Worm (Caenorhabditis elegans) whole organism, L4/young adult: Measurements from ENCODE around the gene lin-25.

Source experiments
- W03F9.2 ChIP-seq: fragments of 150-350 bp; optimal IDR thresholded peaks from 2 replicates; lab custom pipeline; 2014; ENCODE audit warnings: missing biosample characterization, missing genetic modification characterization
- him-1 ChIP-seq: sonication (generic microtip); optimal IDR thresholded peaks from 2 replicates; lab custom pipeline; 2016; ENCODE audit warnings: missing genotype, missing genetic modification reagents, missing genetic modification characterization, missing compliant biosample characterization

DNA sequence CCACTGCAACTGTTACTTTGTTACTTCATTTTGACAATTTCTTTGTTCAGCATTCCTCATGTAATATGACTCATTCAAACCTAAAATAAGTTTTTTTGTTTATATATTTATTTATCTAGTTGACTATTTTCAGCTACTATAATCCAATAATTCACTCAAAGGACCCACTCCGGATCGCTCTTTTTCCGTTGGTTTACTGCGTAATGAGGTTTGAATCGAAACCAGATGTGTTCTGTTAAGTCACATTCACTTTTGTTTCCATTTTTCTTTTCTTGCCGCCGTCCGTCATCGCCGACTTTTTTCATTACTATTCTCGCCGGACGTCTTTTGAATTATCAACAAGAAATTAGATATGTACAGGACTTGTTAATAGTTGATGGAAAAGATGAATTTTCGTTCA, 13.7 kb downstream of the lin-25 start:
- TF ChIP-seq W03F9.2 (tag; lab: Kevin White, UChicago) (no peak), him-1 (tag; lab: Kevin White, UChicago) (no peak)
